Worm (Caenorhabditis elegans) whole organism, L3 larva: Measurements from ENCODE around the gene C30H6.12.

Experiments
- R02D3.7 ChIP-seq: fragments of 150-350 bp; optimal IDR thresholded peaks from 2 replicates; lab custom pipeline; 2014; ENCODE audit warnings: missing biosample characterization, missing genetic modification characterization
- ZK546.5 ChIP-seq: sonication (generic microtip); optimal IDR thresholded peaks from 2 replicates; lab custom pipeline; 2017; ENCODE audit warnings: missing biosample characterization, missing genetic modification characterization
- aly-2 ChIP-seq: fragments of 150-350 bp; optimal IDR thresholded peaks from 2 replicates; lab custom pipeline; 2014; ENCODE audit warnings: missing biosample characterization, missing genetic modification characterization
- ama-1 ChIP-seq: fragments of 150-350 bp; optimal IDR thresholded peaks from 2 replicates; lab custom pipeline; 2018
- ceh-16 ChIP-seq: sonication (generic microtip); optimal IDR thresholded peaks from 2 replicates; lab custom pipeline; 2017; ENCODE audit warnings: missing biosample characterization, missing genetic modification characterization
- ceh-28 ChIP-seq: fragments of 150-350 bp; optimal IDR thresholded peaks from 2 replicates; lab custom pipeline; 2014; ENCODE audit warnings: missing biosample characterization, missing genetic modification reagents, missing genetic modification characterization
- ceh-82 ChIP-seq: fragments of 150-350 bp; optimal IDR thresholded peaks from 2 replicates; lab custom pipeline; 2014; ENCODE audit warnings: missing biosample characterization, missing genetic modification characterization
- ceh-9 ChIP-seq: sonication (generic microtip); optimal IDR thresholded peaks from 2 replicates; lab custom pipeline; 2018; ENCODE audit warnings: missing biosample characterization, missing genetic modification characterization
- daf-12 ChIP-seq: fragments of 150-350 bp; optimal IDR thresholded peaks from 2 replicates; lab custom pipeline; 2014; ENCODE audit warnings: missing biosample characterization, missing genetic modification reagents, missing genetic modification characterization
- egl-5 ChIP-seq: fragments of 150-350 bp; optimal IDR thresholded peaks from 2 replicates; lab custom pipeline; 2017; ENCODE audit warnings: missing biosample characterization, missing genetic modification reagents, missing genetic modification characterization, inconsistent platforms
- elt-1 ChIP-seq: fragments of 150-350 bp; optimal IDR thresholded peaks from 2 replicates; lab custom pipeline; 2014; ENCODE audit warnings: missing biosample characterization, missing genetic modification characterization
- elt-2 ChIP-seq: sonication (generic microtip); optimal IDR thresholded peaks from 2 replicates; lab custom pipeline; 2016; ENCODE audit warnings: missing genetic modification reagents, mild to moderate bottlenecking, missing genetic modification characterization, missing compliant biosample characterization
- eor-1 ChIP-seq, 2 experiments: fragments of 150-350 bp; optimal IDR thresholded peaks; 2 replicates each; lab custom pipeline; 2014 to 2018; ENCODE audit warnings: missing biosample characterization in 2 of 2, missing genetic modification characterization in 2 of 2
- fkh-10 ChIP-seq: sonication (generic microtip); optimal IDR thresholded peaks from 2 replicates; lab custom pipeline; 2017; ENCODE audit warnings: missing biosample characterization, missing genetic modification reagents, missing genetic modification characterization
- fkh-2 ChIP-seq: fragments of 150-350 bp; optimal IDR thresholded peaks from 2 replicates; lab custom pipeline; 2014; ENCODE audit warnings: missing biosample characterization, missing genetic modification reagents, missing genetic modification characterization
- fos-1 ChIP-seq: fragments of 150-350 bp; optimal IDR thresholded peaks from 2 replicates; lab custom pipeline; 2014; ENCODE audit warnings: missing biosample characterization, missing genetic modification characterization
- hmg-11 ChIP-seq: sonication (generic microtip); optimal IDR thresholded peaks from 2 replicates; lab custom pipeline; 2016; ENCODE audit warnings: missing genetic modification characterization, missing compliant biosample characterization
- jun-1 ChIP-seq: fragments of 150-350 bp; optimal IDR thresholded peaks from 2 replicates; lab custom pipeline; 2014; ENCODE audit warnings: missing biosample characterization, missing genetic modification reagents, missing genetic modification characterization
- lin-15B ChIP-seq: fragments of 150-350 bp; optimal IDR thresholded peaks from 2 replicates; lab custom pipeline; 2014; ENCODE audit warnings: missing biosample characterization, missing genetic modification characterization
- lin-39 ChIP-seq: fragments of 150-350 bp; optimal IDR thresholded peaks from 2 replicates; lab custom pipeline; 2018; ENCODE audit warnings: missing biosample characterization, missing genetic modification reagents, missing genetic modification characterization
- lsy-12 ChIP-seq: sonication (generic microtip); optimal IDR thresholded peaks from 2 replicates; lab custom pipeline; 2016; ENCODE audit warnings: mild to moderate bottlenecking, missing genetic modification characterization, missing compliant biosample characterization
- mdl-1 ChIP-seq: fragments of 150-350 bp; optimal IDR thresholded peaks from 2 replicates; lab custom pipeline; 2014; ENCODE audit warnings: missing biosample characterization, missing genetic modification characterization
- nhr-11 ChIP-seq: fragments of 150-350 bp; optimal IDR thresholded peaks from 2 replicates; lab custom pipeline; 2014; ENCODE audit warnings: missing biosample characterization, missing genetic modification characterization
- nhr-12 ChIP-seq: fragments of 150-350 bp; optimal IDR thresholded peaks from 2 replicates; lab custom pipeline; 2014; ENCODE audit warnings: missing biosample characterization, missing genetic modification characterization
- nhr-237 ChIP-seq: fragments of 150-350 bp; optimal IDR thresholded peaks from 2 replicates; lab custom pipeline; 2014; ENCODE audit warnings: missing biosample characterization, missing genetic modification characterization
- nhr-25 ChIP-seq: sonication (generic microtip); optimal IDR thresholded peaks from 2 replicates; lab custom pipeline; 2017; ENCODE audit warnings: missing biosample characterization, missing genetic modification characterization
- nhr-43 ChIP-seq: sonication (generic microtip); optimal IDR thresholded peaks from 2 replicates; lab custom pipeline; 2016; ENCODE audit warnings: mild to moderate bottlenecking, missing genetic modification characterization, missing compliant biosample characterization; ENCODE audit not compliant: poor library complexity, severe bottlenecking
- nhr-67 ChIP-seq: fragments of 150-350 bp; optimal IDR thresholded peaks from 2 replicates; lab custom pipeline; 2014; ENCODE audit warnings: missing biosample characterization, missing genetic modification characterization
- nhr-77 ChIP-seq: fragments of 150-350 bp; optimal IDR thresholded peaks from 2 replicates; lab custom pipeline; 2014; ENCODE audit warnings: missing biosample characterization, missing genetic modification characterization
- pha-4 ChIP-seq: fragments of 150-350 bp; optimal IDR thresholded peaks from 2 replicates; lab custom pipeline; 2014; ENCODE audit warnings: missing biosample characterization, missing genetic modification reagents, missing genetic modification characterization
- pqm-1 ChIP-seq: fragments of 150-350 bp; optimal IDR thresholded peaks from 2 replicates; lab custom pipeline; 2017; ENCODE audit warnings: missing biosample characterization, missing genetic modification characterization, inconsistent platforms
- sea-2 ChIP-seq: fragments of 150-350 bp; sonication (generic microtip); optimal IDR thresholded peaks from 4 replicates; lab custom pipeline; 2014; ENCODE audit warnings: missing biosample characterization, missing genetic modification reagents, missing genetic modification characterization
- skn-1 ChIP-seq: fragments of 150-350 bp; optimal IDR thresholded peaks from 2 replicates; lab custom pipeline; 2014; ENCODE audit warnings: missing biosample characterization, missing genetic modification characterization
- tbx-2 ChIP-seq: sonication (generic microtip); optimal IDR thresholded peaks from 2 replicates; lab custom pipeline; 2016; ENCODE audit warnings: mild to moderate bottlenecking, missing genetic modification characterization, missing compliant biosample characterization
- unc-39 ChIP-seq: sonication (generic microtip); optimal IDR thresholded peaks from 4 replicates; lab custom pipeline; 2017; ENCODE audit warnings: missing biosample characterization, missing genetic modification characterization
- unc-62 ChIP-seq: fragments of 150-350 bp; sonication (generic microtip); optimal IDR thresholded peaks from 4 replicates; lab custom pipeline; 2014; ENCODE audit warnings: missing biosample characterization, missing genetic modification reagents, missing genetic modification characterization
- zag-1 ChIP-seq: fragments of 150-350 bp; optimal IDR thresholded peaks from 2 replicates; lab custom pipeline; 2014; ENCODE audit warnings: missing biosample characterization, missing genetic modification characterization
- ztf-11 ChIP-seq: fragments of 150-350 bp; optimal IDR thresholded peaks from 2 replicates; lab custom pipeline; 2014; ENCODE audit warnings: missing biosample characterization, missing genetic modification characterization
- ztf-4 ChIP-seq: fragments of 150-350 bp; optimal IDR thresholded peaks from 2 replicates; lab custom pipeline; 2014; ENCODE audit warnings: missing biosample characterization, missing genetic modification characterization

C30H6.12 gene

ce11 chrIV:17407025-17407424, 23.9 kb downstream of the C30H6.12 start, which contains the start of gene T02D1.7:
T02D1.7 (minus strand) TSS chrIV:17407125.
- TF ChIP-seq fkh-10 (no peak), elt-2 (tag; lab: Kevin White, UChicago) (no peak), sea-2 (GFP tag; lab: Kevin White, UChicago) (no peak), ceh-82 (tag; lab: Kevin White, UChicago) (no peak), fkh-2 (no peak), nhr-67 (no peak), unc-62 (GFP tag; lab: Kevin White, UChicago) (no peak), pqm-1 (tag; lab: Kevin White, UChicago) (no peak), nhr-43 (tag; lab: Kevin White, UChicago) (no peak), nhr-77 (no peak), zag-1 (tag; lab: Kevin White, UChicago) (no peak), lin-39 (tag; lab: Kevin White, UChicago) (no peak), jun-1 (no peak), elt-1 (tag; lab: Kevin White, UChicago) (no peak), nhr-12 (tag; lab: Kevin White, UChicago) (no peak)

DNA sequence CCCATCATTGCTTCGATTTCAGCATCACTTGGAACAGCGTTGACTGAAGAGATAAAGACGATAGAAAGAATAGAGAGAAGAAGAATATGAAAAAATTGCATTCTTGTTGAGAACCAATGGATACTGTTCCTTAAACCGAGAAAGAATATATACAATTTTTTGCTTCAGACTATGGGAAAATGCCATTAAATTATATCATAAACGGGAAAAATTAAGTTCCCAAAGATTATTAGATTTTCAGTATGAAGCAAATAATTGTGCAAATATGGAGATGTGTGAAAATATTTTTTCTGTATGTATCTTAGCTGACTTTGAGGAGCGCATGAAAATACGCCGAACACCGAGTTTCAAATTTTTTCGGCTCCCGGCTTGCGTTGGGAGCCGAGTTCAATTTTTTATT, 24.3 kb downstream of the C30H6.12 start, which contains the start of gene T02D1.9:
Gene T02D1.9 (minus strand): TSS at position 101 of the 400 bp plus-strand sequence.
- no peak for TF ChIP-seq skn-1 (tag; lab: Kevin White, UChicago)
- TF ChIP-seq zag-1 (tag; lab: Kevin White, UChicago) = no peak
- TF ChIP-seq R02D3.7 = no peak
- no peak for TF ChIP-seq ama-1 (lab: Kevin White, UChicago)
- no peak for TF ChIP-seq eor-1 (tag; optimal IDR thresholded peaks at IDR 0.05; lab: Kevin White, UChicago)
- no peak for TF ChIP-seq fkh-2
- TF ChIP-seq unc-62 (GFP tag; lab: Kevin White, UChicago) = no peak
- TF ChIP-seq ZK546.5 (tag; lab: Kevin White, UChicago) = no peak

DNA sequence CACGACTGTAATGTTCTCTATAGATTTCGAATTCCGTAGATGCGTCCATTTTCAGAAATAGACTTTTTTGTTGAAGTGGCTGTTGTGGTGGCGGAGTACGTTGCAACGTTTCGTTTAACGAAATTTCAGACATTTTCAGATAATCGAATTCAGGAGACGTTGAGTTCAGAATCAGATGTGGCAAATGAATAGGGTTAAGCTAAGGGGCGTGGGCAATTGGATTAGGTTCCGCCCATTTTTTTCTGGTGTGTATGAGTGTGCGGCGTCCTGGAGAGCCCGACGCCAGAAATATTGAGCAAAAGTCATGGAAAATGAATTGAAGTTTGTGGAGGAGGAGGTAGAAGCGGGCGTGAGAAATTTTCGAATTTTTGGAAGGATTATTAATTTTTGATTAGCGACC, 30.2 kb downstream of the C30H6.12 start:
- TF ChIP-seq ztf-4 (tag; lab: Kevin White, UChicago) = no peak
- no peak for TF ChIP-seq fkh-10
- no peak for TF ChIP-seq lin-15B
- no peak for TF ChIP-seq fos-1 (tag; lab: Kevin White, UChicago)
- TF ChIP-seq nhr-43 (tag; lab: Kevin White, UChicago) = no peak
- no peak for TF ChIP-seq ztf-11 (tag; lab: Kevin White, UChicago)
- no peak for TF ChIP-seq skn-1 (tag; lab: Kevin White, UChicago)
- TF ChIP-seq nhr-25 = no peak
- TF ChIP-seq nhr-237 (tag; lab: Kevin White, UChicago) = no peak
- TF ChIP-seq aly-2 (tag; lab: Kevin White, UChicago) = no peak
- no peak for TF ChIP-seq ceh-28
- TF ChIP-seq unc-39 (tag; lab: Kevin White, UChicago) = no peak
- no peak for TF ChIP-seq nhr-12 (tag; lab: Kevin White, UChicago)
- no peak for TF ChIP-seq elt-2 (tag; lab: Kevin White, UChicago)
- TF ChIP-seq, all 47 proteins: peak for 0

ce11 chrIV:17417723-17418122, 34.6 kb downstream of the C30H6.12 start, which contains the start of gene npr-26:
npr-26 (minus strand) TSS chrIV:17417823.
- TF ChIP-seq pha-4 (tag; lab: Kevin White, UChicago) (no peak), unc-62 (GFP tag; lab: Kevin White, UChicago) (no peak), nhr-25 (no peak), unc-39 (tag; lab: Kevin White, UChicago) (no peak), ztf-11 (tag; lab: Kevin White, UChicago) (no peak), elt-2 (tag; lab: Kevin White, UChicago) (no peak), tbx-2 (tag; lab: Kevin White, UChicago) (no peak), skn-1 (tag; lab: Kevin White, UChicago) (no peak), egl-5 (tag; lab: Kevin White, UChicago) (no peak), nhr-77 (no peak), nhr-11 (tag; lab: Kevin White, UChicago) (no peak)

DNA sequence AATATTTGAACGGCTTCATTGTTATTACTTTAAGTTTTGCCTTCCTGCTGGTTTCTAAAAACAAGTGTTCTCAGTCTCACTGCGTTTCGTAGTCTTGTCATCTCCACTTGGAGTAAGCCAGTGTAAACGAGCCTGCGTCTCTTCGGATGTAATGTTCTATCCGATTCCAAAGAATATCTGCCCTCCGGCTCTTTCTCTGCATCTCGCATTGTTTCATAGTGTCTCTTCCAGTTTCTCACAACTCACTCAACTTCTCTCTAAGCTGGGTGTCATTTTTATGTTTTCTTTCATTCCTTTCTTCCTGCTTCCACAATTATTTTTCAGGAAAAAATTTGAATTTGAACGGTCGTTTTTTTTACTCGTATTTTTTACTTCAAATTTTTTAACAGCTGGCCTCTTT, 43.8 kb downstream of the C30H6.12 start:
- TF ChIP-seq tbx-2 (tag; lab: Kevin White, UChicago) (no peak), nhr-43 (tag; lab: Kevin White, UChicago) (no peak), egl-5 (tag; lab: Kevin White, UChicago) (no peak), mdl-1 (tag; lab: Kevin White, UChicago) (no peak), pha-4 (tag; lab: Kevin White, UChicago) (peak; percentile 50), daf-12 (tag; lab: Kevin White, UChicago) (no peak), ceh-16 (tag; lab: Kevin White, UChicago) (no peak), hmg-11 (tag; lab: Kevin White, UChicago) (peak; percentile 31), ceh-9 (tag; lab: Kevin White, UChicago) (no peak), lsy-12 (tag; lab: Kevin White, UChicago) (no peak), lin-39 (tag; lab: Kevin White, UChicago) (peak; percentile 9)
